Worm (Caenorhabditis elegans) whole organism, early embryonic: ENCODE measurements around the gene str-30.

Source experiments
- aly-1 ChIP-seq: sonication (generic microtip); optimal IDR thresholded peaks from 2 replicates; lab custom pipeline; 2016; ENCODE audit warnings: missing genetic modification characterization, missing compliant biosample characterization
- ama-1 ChIP-seq: fragments of 150-350 bp; optimal IDR thresholded peaks from 2 replicates; lab custom pipeline; 2014
- ceh-13 ChIP-seq: fragments of 200-800 bp; sonication (Bioruptor generic); optimal IDR thresholded peaks from 2 replicates; lab custom pipeline; 2018; ENCODE audit warnings: mild to moderate bottlenecking, missing genetic modification characterization, missing compliant biosample characterization
- ceh-36 ChIP-seq: sonication (generic microtip); optimal IDR thresholded peaks from 2 replicates; lab custom pipeline; 2016; ENCODE audit warnings: missing genetic modification characterization, inconsistent platforms, missing compliant biosample characterization
- ets-7 ChIP-seq: sonication (generic microtip); optimal IDR thresholded peaks from 2 replicates; lab custom pipeline; 2016; ENCODE audit warnings: missing genotype, missing genetic modification characterization, missing compliant biosample characterization
- flt-1 ChIP-seq: fragments of 200-800 bp; sonication (Bioruptor generic); IDR thresholded peaks from 2 replicates; pipeline ENCODE4 v1.3.6; 2022; ENCODE audit warnings: missing genetic modification characterization, missing compliant biosample characterization
- pes-1 ChIP-seq: fragments of 200-800 bp; sonication (Bioruptor generic); IDR thresholded peaks from 2 replicates; pipeline ENCODE4 v1.3.6; 2022; ENCODE audit warnings: missing genetic modification reagents, missing genetic modification characterization, missing compliant biosample characterization
- tbx-37 ChIP-seq: fragments of 200-800 bp; sonication (Bioruptor generic); conservative IDR thresholded peaks from 2 replicates; pipeline ENCODE4 v1.3.6; 2022; ENCODE audit warnings: missing genetic modification reagents, missing genetic modification characterization, missing compliant biosample characterization

DNA sequence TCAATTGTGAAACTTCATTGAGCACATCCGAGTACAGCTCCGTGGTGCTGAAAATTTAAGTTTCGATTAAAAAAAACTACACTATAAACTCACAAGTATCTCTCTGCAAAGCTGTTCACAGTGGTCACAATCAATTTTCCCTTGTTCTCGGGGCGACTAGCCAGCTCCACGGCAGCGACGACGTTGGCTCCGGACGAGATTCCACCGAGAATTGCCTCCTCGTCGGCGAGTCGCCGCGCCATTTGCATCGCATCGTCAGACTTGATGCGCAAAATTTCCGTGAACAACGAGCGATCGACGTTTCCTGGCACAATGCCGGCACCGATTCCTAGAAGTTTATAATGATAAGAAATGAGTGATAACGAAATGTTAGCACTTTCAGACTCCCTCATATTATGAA is 49.8 kb downstream of the str-30 start:
- TF ChIP-seq aly-1 (tag; lab: Kevin White, UChicago) (no peak), ama-1 (no peak), flt-1 (GFP tag; lab: Robert Waterston, UW) (no peak), pes-1 (GFP tag; lab: Robert Waterston, UW) (no peak), ets-7 (tag; lab: Kevin White, UChicago) (no peak), ceh-36 (no peak), tbx-37 (no peak), ceh-13 (GFP tag; lab: Kevin White, UChicago) (no peak)
